Fruit fly (Drosophila melanogaster) whole organism, larva: Measurements from ENCODE around the gene CG5815.

Source experiments
- noc ChIP-seq: fragments of 200-800 bp; sonication (Bioruptor generic); optimal IDR thresholded peaks from 3 replicates; lab custom pipeline; 2019; ENCODE audit warnings: missing biosample characterization, mild to moderate bottlenecking, missing genetic modification characterization, moderate library complexity

Gene CG5815

DNA sequence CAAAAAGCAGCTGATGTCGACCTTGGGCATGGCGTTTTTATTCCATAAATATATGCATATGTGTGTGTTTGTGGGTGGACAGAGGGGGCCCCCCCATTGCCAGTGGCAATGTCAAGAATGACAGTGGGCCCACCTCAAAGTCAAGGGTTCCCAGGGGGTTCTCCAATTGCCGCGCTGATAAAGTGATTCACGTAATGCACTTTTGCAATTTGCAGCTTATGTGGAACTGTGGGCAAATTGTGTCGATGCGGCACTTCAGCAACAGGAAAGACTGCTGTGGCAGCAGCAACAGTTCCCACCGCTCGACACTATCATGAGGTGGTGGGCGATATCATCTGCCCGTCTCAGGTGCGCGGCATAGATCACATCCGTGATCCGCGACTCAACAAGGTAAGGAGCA lies 41.6 kb downstream of the CG5815 start:
- TF ChIP-seq noc (tag; lab: Kevin White, UChicago): no peak

DNA sequence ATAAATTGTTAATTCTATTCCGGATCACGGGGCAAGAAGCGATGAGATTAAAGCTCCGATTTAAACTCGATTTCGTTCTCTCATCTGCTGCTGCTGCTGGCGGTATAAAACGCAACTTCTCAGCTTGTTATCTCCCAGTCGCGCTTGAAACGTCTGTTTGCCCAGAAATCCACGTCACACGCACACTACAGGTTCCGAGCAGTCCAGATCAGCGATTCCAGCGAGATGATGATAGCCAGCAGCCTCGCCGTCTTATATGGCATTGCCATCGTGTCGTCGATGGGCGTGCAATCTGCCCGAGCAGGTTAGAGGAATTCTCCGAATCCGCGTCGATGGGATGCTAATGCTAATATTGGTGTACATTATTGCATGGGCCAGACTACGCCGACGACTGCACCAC lies 45.4 kb downstream of the CG5815 start, which contains the start of gene grass:
Gene grass, plus strand, starts transcription at position 135 of the 400 bp plus-strand sequence.
- peak; percentile 33 for TF ChIP-seq noc (tag; lab: Kevin White, UChicago)

DNA sequence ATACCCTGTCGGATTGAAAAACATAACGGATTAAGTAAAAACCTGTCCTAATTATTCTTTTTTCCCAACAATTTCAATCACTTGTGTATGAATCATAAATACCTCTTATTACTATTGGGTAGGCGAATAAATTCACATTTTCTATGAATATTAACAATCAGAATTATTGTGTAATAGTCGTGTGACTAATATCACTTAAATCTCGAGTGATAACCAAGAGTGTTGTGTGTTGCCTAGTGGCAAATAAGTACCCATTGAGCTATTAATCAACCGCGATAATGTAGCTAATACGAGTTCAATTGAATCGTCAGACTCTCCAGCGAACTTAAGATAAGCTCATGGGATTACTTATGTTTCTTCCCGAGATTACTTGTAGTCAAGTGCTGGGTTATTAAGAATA lies 47.5 kb downstream of the CG5815 start:
- no peak for TF ChIP-seq noc (tag; lab: Kevin White, UChicago)

DNA sequence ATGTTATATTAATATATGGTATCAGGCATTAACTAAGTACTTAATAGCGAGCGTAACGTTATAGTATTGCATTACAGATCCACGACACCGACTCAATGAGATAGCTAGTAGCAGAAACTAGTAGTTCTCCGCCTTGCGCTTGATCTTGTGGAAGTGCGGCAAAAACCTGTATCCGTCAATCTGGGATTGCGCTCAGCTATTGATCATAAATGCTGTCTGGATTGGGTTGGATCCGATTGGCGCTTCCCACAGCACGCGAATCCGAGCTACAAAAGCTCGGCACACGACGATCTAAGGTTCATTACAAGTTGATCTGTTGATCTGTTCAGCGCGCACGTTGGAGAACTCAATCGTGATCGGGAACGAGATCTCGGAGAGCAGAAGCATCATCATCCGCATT lies 48.5 kb downstream of the CG5815 start, which contains the start of gene CG5909:
Gene CG5909, plus strand, starts transcription at position 301 of the 400 bp plus-strand sequence.
- no peak for TF ChIP-seq noc (tag; lab: Kevin White, UChicago)

DNA sequence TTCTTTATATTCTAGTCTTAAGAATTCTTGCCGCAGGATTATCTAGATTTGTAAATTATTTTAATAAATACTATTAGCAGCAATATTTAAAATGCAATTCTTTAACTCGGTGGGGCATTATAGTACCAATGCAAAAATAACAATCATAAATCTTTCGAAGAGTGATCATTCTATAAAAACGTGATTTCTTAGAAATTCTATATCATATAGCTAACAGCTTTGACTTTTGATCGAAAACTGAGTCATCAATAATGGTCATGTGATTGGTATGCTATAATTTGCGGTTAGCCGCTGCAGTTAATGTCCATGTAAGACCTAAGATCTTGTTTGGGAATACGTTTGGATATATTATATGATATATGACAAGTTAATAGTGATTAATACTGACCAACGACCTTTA lies 50.5 kb downstream of the CG5815 start, which contains the start of gene ppk31:
Gene ppk31, plus strand, starts transcription at position 301 of the 400 bp plus-strand sequence.
- no peak for TF ChIP-seq noc (tag; lab: Kevin White, UChicago)
